Worm (Caenorhabditis elegans) whole organism, midembryonic: Measurements from ENCODE around the gene W08G11.1.

ENCODE experiments used
- T22C8.4 ChIP-seq: fragments of 200-800 bp; sonication (Bioruptor generic); IDR thresholded peaks from 2 replicates; pipeline ENCODE4 v1.3.6; 2022; ENCODE audit warnings: missing genetic modification characterization, missing compliant biosample characterization
- flt-1 ChIP-seq: fragments of 200-800 bp; sonication (Bioruptor generic); IDR thresholded peaks from 2 replicates; pipeline ENCODE4 v1.3.6; 2022; ENCODE audit warnings: missing genetic modification characterization, missing compliant biosample characterization
- klf-2 ChIP-seq: fragments of 200-800 bp; sonication (Bioruptor generic); conservative IDR thresholded peaks from 2 replicates; pipeline ENCODE4 v1.3.6; 2022; ENCODE audit warnings: missing genetic modification reagents, missing genetic modification characterization, missing compliant biosample characterization
- med-1 ChIP-seq: sonication (generic microtip); optimal IDR thresholded peaks from 2 replicates; lab custom pipeline; 2017; ENCODE audit warnings: missing genetic modification characterization, mild to moderate bottlenecking, missing compliant biosample characterization, antibody characterized with exemption, missing genetic modification reagents; ENCODE audit not compliant: insufficient read depth
- ref-1 ChIP-seq: fragments of 200-800 bp; sonication (Bioruptor generic); conservative IDR thresholded peaks from 2 replicates; pipeline ENCODE4 v1.3.6; 2022; ENCODE audit warnings: missing genetic modification reagents, missing genetic modification characterization, missing compliant biosample characterization
- tab-1 ChIP-seq: fragments of 200-800 bp; sonication (Bioruptor generic); IDR thresholded peaks from 2 replicates; pipeline ENCODE4 v1.3.6; 2022; ENCODE audit warnings: missing genetic modification characterization, missing compliant biosample characterization
- ztf-29 ChIP-seq: fragments of 200-800 bp; sonication (Bioruptor generic); IDR thresholded peaks from 2 replicates; pipeline ENCODE4 v1.3.6; 2022; ENCODE audit warnings: missing genetic modification reagents, missing genetic modification characterization, missing compliant biosample characterization

DNA sequence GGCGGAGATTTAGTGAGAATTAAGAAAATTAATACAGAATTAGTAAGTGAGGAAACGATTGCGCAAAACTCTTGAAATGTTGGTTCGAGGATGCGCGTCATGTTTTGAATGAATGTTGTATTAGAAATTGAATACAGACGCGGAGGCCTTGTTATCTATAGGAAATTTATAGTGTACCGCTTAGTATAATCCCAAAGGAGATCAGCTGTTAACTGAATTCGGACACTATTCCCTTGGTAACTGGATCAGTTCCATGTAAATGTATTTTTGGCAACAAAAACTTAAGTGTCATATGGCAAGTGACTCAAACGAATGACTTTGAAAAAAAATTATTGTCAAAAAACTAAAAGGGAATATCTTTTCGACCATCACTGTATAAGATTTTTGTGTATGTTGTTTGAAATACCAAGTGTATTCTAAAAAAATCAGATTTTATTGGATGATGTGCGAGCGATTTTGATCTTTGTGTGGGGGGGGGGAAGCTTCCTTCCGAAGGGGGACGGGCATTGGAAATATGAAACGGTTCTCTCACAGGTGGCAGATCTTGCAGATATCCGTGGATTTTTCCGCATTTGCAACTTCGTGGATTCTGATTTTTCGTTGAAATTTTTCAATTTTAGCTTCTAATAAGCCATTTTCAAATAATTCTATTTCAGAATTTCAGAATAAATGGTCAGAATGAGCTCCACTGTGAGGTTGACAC, at the start of gene W08G11.1, which contains the start of gene W08G11.5:
- no peak for TF ChIP-seq T22C8.4 (GFP tag; lab: Robert Waterston, UW)
- no peak for TF ChIP-seq flt-1 (GFP tag; lab: Robert Waterston, UW)
- TF ChIP-seq ref-1 (GFP tag; lab: Robert Waterston, UW): no peak
- TF ChIP-seq med-1: no peak
- TF ChIP-seq klf-2 (GFP tag; lab: Robert Waterston, UW): no peak
- no peak for TF ChIP-seq tab-1
- no peak for TF ChIP-seq ztf-29 (GFP tag; lab: Robert Waterston, UW)
